Worm (Caenorhabditis elegans) whole organism, mixed stage, embryonic: Measurements from ENCODE around the gene pqn-32.
"Not testable (repeated sequence)": the region's sequence is repeated elsewhere in the genome, so short reads cannot be mapped to it uniquely, and the experiment has no call there.

ENCODE experiments used
- M03D4.4 ChIP-seq: sonication (generic microtip); optimal IDR thresholded peaks from 2 replicates; lab custom pipeline; 2017; ENCODE audit warnings: mild to moderate bottlenecking, missing genetic modification characterization, missing compliant biosample characterization
- bed-3 ChIP-seq: fragments of 200-800 bp; sonication (Bioruptor generic); optimal IDR thresholded peaks from 3 replicates; lab custom pipeline; 2018; ENCODE audit warnings: mild to moderate bottlenecking, missing genetic modification characterization, moderate library complexity, missing compliant biosample characterization
- blmp-1 ChIP-seq: fragments of 150-350 bp; optimal IDR thresholded peaks from 2 replicates; lab custom pipeline; 2014; ENCODE audit warnings: missing biosample characterization, missing genetic modification characterization
- ceh-39 ChIP-seq: fragments of 150-350 bp; optimal IDR thresholded peaks from 2 replicates; lab custom pipeline; 2014; ENCODE audit warnings: missing biosample characterization, missing genetic modification characterization
- ceh-83 ChIP-seq: fragments of 200-800 bp; sonication (Bioruptor generic); optimal IDR thresholded peaks from 2 replicates; lab custom pipeline; 2018; ENCODE audit warnings: mild to moderate bottlenecking, missing genetic modification characterization, missing compliant biosample characterization
- ces-1 ChIP-seq: fragments of 150-350 bp; optimal IDR thresholded peaks from 2 replicates; lab custom pipeline; 2014; ENCODE audit warnings: missing biosample characterization, missing genetic modification reagents, missing genetic modification characterization
- cnd-1 ChIP-seq: fragments of 200-800 bp; sonication (Bioruptor generic); optimal IDR thresholded peaks from 2 replicates; lab custom pipeline; 2018; ENCODE audit warnings: mild to moderate bottlenecking, missing genetic modification characterization, missing compliant biosample characterization
- drap-1 ChIP-seq: fragments of 200-800 bp; sonication (Bioruptor generic); optimal IDR thresholded peaks from 3 replicates; lab custom pipeline; 2018; ENCODE audit warnings: mild to moderate bottlenecking, missing genetic modification characterization, missing compliant biosample characterization
- elt-1 ChIP-seq: sonication (generic microtip); optimal IDR thresholded peaks from 2 replicates; lab custom pipeline; 2017; ENCODE audit warnings: missing genetic modification characterization, mild to moderate bottlenecking, missing compliant biosample characterization, antibody characterized with exemption, moderate library complexity, borderline replicate concordance; ENCODE audit not compliant: insufficient read depth
- elt-3 ChIP-seq: fragments of 150-350 bp; optimal IDR thresholded peaks from 2 replicates; lab custom pipeline; 2014; ENCODE audit warnings: missing biosample characterization, missing genetic modification characterization
- flh-1 ChIP-seq: fragments of 200-800 bp; sonication (Bioruptor generic); optimal IDR thresholded peaks from 2 replicates; lab custom pipeline; 2018; ENCODE audit warnings: mild to moderate bottlenecking, missing genetic modification characterization, moderate library complexity, missing compliant biosample characterization
- hlh-1 ChIP-seq: fragments of 150-350 bp; optimal IDR thresholded peaks from 2 replicates; lab custom pipeline; 2014; ENCODE audit warnings: missing biosample characterization, missing genetic modification reagents, missing genetic modification characterization
- lsy-2 ChIP-seq: fragments of 150-350 bp; optimal IDR thresholded peaks from 2 replicates; lab custom pipeline; 2014; ENCODE audit warnings: missing biosample characterization, missing genetic modification characterization
- mab-5 ChIP-seq: fragments of 150-350 bp; optimal IDR thresholded peaks from 2 replicates; lab custom pipeline; 2014; ENCODE audit warnings: missing biosample characterization, missing genetic modification characterization
- mep-1 ChIP-seq: fragments of 150-350 bp; optimal IDR thresholded peaks from 2 replicates; lab custom pipeline; 2017; ENCODE audit warnings: missing biosample characterization, missing genetic modification reagents, missing genetic modification characterization, inconsistent platforms
- nhr-12 ChIP-seq: fragments of 150-350 bp; optimal IDR thresholded peaks from 2 replicates; lab custom pipeline; 2014; ENCODE audit warnings: missing biosample characterization, missing genetic modification characterization
- nhr-2 ChIP-seq: fragments of 150-350 bp; optimal IDR thresholded peaks from 2 replicates; lab custom pipeline; 2014; ENCODE audit warnings: missing biosample characterization, missing genetic modification characterization
- nhr-237 ChIP-seq: fragments of 150-350 bp; optimal IDR thresholded peaks from 2 replicates; lab custom pipeline; 2014; ENCODE audit warnings: missing biosample characterization, missing genetic modification characterization
- nhr-28 ChIP-seq: fragments of 150-350 bp; optimal IDR thresholded peaks from 2 replicates; lab custom pipeline; 2014; ENCODE audit warnings: missing biosample characterization, missing genetic modification characterization
- nhr-76 ChIP-seq: sonication (generic microtip); optimal IDR thresholded peaks from 2 replicates; lab custom pipeline; 2017; ENCODE audit warnings: missing biosample characterization, missing genetic modification characterization
- pha-4 ChIP-seq: fragments of 150-350 bp; optimal IDR thresholded peaks from 2 replicates; lab custom pipeline; 2018; ENCODE audit warnings: missing biosample characterization, missing genetic modification reagents, missing genetic modification characterization
- sem-2 ChIP-seq: fragments of 200-800 bp; sonication (Bioruptor generic); optimal IDR thresholded peaks from 2 replicates; lab custom pipeline; 2018; ENCODE audit warnings: mild to moderate bottlenecking, missing genetic modification characterization, missing compliant biosample characterization
- snpc-4 ChIP-seq: fragments of 150-350 bp; optimal IDR thresholded peaks from 2 replicates; lab custom pipeline; 2014; ENCODE audit warnings: missing biosample characterization, missing genetic modification characterization
- sptf-1 ChIP-seq: sonication (generic microtip); optimal IDR thresholded peaks from 2 replicates; lab custom pipeline; 2017; ENCODE audit warnings: mild to moderate bottlenecking, missing genetic modification characterization, moderate library complexity, missing compliant biosample characterization
- tbx-8 ChIP-seq: fragments of 200-800 bp; sonication (Bioruptor generic); optimal IDR thresholded peaks from 2 replicates; lab custom pipeline; 2018; ENCODE audit warnings: mild to moderate bottlenecking, missing genetic modification characterization, moderate library complexity, missing compliant biosample characterization
- unc-120 ChIP-seq: sonication (generic microtip); optimal IDR thresholded peaks from 2 replicates; lab custom pipeline; 2017; ENCODE audit warnings: missing genetic modification characterization, missing compliant biosample characterization; ENCODE audit not compliant: poor library complexity, severe bottlenecking
- unc-39 ChIP-seq: fragments of 150-350 bp; optimal IDR thresholded peaks from 2 replicates; lab custom pipeline; 2014; ENCODE audit warnings: missing biosample characterization, missing genetic modification characterization
- unc-62 ChIP-seq: fragments of 150-350 bp; optimal IDR thresholded peaks from 2 replicates; lab custom pipeline; 2014; ENCODE audit warnings: missing biosample characterization, missing genetic modification reagents, missing genetic modification characterization
- ztf-11 ChIP-seq: fragments of 150-350 bp; optimal IDR thresholded peaks from 2 replicates; lab custom pipeline; 2014; ENCODE audit warnings: missing biosample characterization, missing genetic modification characterization

The pqn-32 gene

DNA sequence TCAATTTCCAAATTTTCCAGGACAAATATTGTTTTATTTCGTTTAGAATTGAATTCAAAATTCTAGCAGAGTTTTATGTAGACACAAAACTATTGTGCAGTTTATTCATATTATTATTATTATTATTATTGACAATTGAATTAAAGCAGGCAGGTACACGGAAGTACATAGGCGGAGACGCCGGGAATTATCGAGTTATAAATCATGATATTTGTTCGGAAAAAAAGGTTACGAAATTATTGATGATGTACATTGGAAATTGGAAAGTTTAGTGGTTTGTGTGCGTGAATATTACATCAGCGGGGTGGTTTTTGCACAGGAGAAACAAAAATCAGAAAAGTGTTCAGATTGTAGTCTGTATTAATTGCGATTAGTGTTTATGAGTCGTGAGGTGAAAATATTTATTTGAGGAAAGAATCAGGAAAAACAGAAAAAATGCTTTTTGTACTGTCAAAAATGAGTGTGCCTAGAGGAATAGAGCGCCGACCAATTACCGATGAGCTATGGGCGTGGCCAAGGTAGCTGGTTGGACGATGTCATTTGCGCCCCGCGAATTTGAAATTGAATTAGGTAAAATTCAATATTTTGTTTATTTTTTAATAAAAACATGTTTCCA lies 31.4 kb upstream of the pqn-32 start:
- TF ChIP-seq flh-1 (no peak), bed-3 (GFP tag; lab: Kevin White, UChicago) (no peak), cnd-1 (tag; lab: Kevin White, UChicago) (no peak), ces-1 (GFP tag; lab: Kevin White, UChicago) (no peak), tbx-8 (GFP tag; lab: Kevin White, UChicago) (no peak), mep-1 (tag; lab: Kevin White, UChicago) (no peak), nhr-28 (no peak), drap-1 (GFP tag; lab: Kevin White, UChicago) (no peak), pha-4 (no peak), unc-62 (GFP tag; lab: Kevin White, UChicago) (no peak), nhr-237 (tag; lab: Kevin White, UChicago) (no peak), snpc-4 (no peak), lsy-2 (no peak), nhr-12 (tag; lab: Kevin White, UChicago) (no peak), hlh-1 (no peak), unc-39 (no peak), ztf-11 (tag; lab: Kevin White, UChicago) (no peak), ceh-39 (tag; lab: Kevin White, UChicago) (no peak)

DNA sequence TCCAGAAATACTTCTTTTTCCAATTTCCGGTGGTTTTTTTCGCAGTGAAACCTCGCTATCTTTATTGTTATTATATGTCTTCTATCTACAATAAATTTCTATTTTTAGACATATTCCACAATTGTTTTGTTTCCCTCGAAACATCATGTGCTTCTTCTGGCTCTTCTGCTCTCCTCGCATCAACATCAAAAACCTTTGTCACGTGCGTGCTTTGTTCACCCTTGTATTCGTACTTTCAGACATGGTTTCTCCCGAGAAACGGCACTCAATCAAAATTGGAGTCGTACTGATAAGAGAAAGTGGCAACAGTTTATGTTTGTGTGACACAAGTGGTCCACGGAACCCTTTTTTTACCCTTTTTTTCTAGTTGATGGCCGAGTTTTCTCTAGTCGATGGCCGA lies 30.1 kb upstream of the pqn-32 start:
- TF ChIP-seq cnd-1 (tag; lab: Kevin White, UChicago) (no peak), flh-1 (no peak), nhr-76 (tag; lab: Kevin White, UChicago) (no peak), sem-2 (GFP tag; lab: Kevin White, UChicago) (no peak), drap-1 (GFP tag; lab: Kevin White, UChicago) (no peak), bed-3 (GFP tag; lab: Kevin White, UChicago) (no peak), M03D4.4 (tag; lab: Kevin White, UChicago) (no peak), ceh-39 (tag; lab: Kevin White, UChicago) (no peak), sptf-1 (tag; lab: Kevin White, UChicago) (no peak), ztf-11 (tag; lab: Kevin White, UChicago) (no peak), nhr-2 (tag; lab: Kevin White, UChicago) (no peak), elt-1 (no peak), unc-120 (tag; lab: Kevin White, UChicago) (no peak), elt-3 (tag; lab: Kevin White, UChicago) (no peak), snpc-4 (no peak), mab-5 (tag; lab: Kevin White, UChicago) (no peak), ces-1 (GFP tag; lab: Kevin White, UChicago) (no peak), nhr-237 (tag; lab: Kevin White, UChicago) (no peak), hlh-1 (no peak)

DNA sequence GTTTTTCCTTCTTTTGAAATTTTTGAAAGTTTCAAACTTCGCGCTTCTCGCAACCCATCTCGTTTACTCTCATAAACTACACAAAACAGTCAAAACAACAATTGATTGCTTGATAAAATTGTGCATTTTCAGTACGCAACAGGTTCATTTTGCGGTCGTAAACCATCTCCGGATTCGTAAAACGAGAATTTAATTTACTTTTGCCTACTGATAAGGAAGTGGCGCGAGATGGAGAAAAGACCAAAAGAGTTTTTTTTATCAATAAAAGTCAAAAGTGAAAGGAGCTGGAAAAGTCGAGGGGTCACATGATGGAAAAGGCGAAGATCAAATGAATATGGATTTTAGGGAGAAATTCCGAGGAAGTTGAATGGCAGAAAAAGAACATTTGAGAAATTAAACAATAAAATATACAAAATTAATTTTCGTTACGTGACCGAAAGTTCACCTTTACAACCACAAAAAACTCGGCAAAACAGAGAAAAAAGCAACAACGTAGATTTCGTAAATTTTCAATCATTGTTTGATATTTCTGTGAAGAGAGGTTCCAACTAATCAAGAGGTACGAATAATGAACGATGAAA lies 28.9 kb upstream of the pqn-32 start, which contains the start of gene F42G4.6:
Gene F42G4.6, plus strand, starts transcription at position 531 of the 581 bp plus-strand sequence.
- TF ChIP-seq flh-1 (no peak), sptf-1 (tag; lab: Kevin White, UChicago) (no peak), ceh-83 (GFP tag; lab: Kevin White, UChicago) (no peak), nhr-76 (tag; lab: Kevin White, UChicago) (no peak), hlh-1 (no peak), mab-5 (tag; lab: Kevin White, UChicago) (no peak), unc-39 (no peak), cnd-1 (tag; lab: Kevin White, UChicago) (no peak), ces-1 (GFP tag; lab: Kevin White, UChicago) (no peak), blmp-1 (tag; lab: Kevin White, UChicago) (no peak), unc-120 (tag; lab: Kevin White, UChicago) (no peak), unc-62 (GFP tag; lab: Kevin White, UChicago) (no peak), elt-1 (no peak), ceh-39 (tag; lab: Kevin White, UChicago) (no peak), lsy-2 (no peak), tbx-8 (GFP tag; lab: Kevin White, UChicago) (no peak), mep-1 (tag; lab: Kevin White, UChicago) (no peak)
- TF ChIP-seq, all 35 proteins: peak for 0

DNA sequence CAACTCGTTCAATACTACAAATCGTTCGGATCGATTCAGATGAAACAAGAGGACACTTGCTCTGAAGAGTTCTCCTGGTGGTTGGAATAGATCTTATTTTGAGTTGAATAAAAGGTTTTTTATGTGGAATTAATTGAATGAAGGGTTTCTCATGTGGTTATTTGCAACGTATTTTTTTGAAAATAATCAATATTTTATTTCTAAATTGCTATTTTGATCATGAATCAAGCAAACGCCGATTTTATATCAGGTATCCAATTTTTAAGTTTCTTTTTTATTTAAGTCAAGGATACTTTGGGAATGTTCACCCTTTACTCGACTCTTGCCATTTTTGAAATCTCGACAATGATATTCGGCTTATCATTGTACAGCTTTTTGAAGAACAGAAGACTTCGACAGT lies 27.2 kb upstream of the pqn-32 start, which contains the start of gene Y81G3A.2:
Gene Y81G3A.2, plus strand, starts transcription at position 301 of the 400 bp plus-strand sequence.
- TF ChIP-seq elt-3 (tag; lab: Kevin White, UChicago); bed-3 (GFP tag; lab: Kevin White, UChicago); nhr-237 (tag; lab: Kevin White, UChicago): not testable (repeated sequence)
